Fruit fly (Drosophila melanogaster) whole organism, prepupa: ENCODE measurements around the gene Snapin.

ENCODE experiments used
- Blimp-1 ChIP-seq: fragments of 200-800 bp; sonication (Bioruptor generic); optimal IDR thresholded peaks from 3 replicates; lab custom pipeline; 2017; ENCODE audit warnings: missing biosample characterization, missing genetic modification characterization, mild to moderate bottlenecking, moderate library complexity, missing genetic modification reagents
- CG15336 ChIP-seq: fragments of 200-800 bp; sonication (Bioruptor generic); IDR thresholded peaks from 2 replicates; pipeline ENCODE4 v1.3.6; 2022; ENCODE audit warnings: missing biosample characterization, missing genetic modification characterization
- CG16779 ChIP-seq: fragments of 200-800 bp; sonication (Bioruptor generic); optimal IDR thresholded peaks from 3 replicates; lab custom pipeline; 2017; ENCODE audit warnings: missing biosample characterization, mild to moderate bottlenecking, missing genetic modification characterization
- CG31627 ChIP-seq: fragments of 200-800 bp; sonication (Bioruptor generic); optimal IDR thresholded peaks from 3 replicates; lab custom pipeline; 2016; ENCODE audit warnings: missing biosample characterization, missing genetic modification characterization
- CG32006 ChIP-seq: fragments of 200-800 bp; sonication (Bioruptor generic); optimal IDR thresholded peaks from 3 replicates; lab custom pipeline; 2017; ENCODE audit warnings: missing biosample characterization, mild to moderate bottlenecking, missing genetic modification characterization
- CG34406 ChIP-seq: fragments of 200-800 bp; sonication (Bioruptor generic); optimal IDR thresholded peaks from 3 replicates; lab custom pipeline; 2016; ENCODE audit warnings: missing biosample characterization, missing genetic modification characterization
- CG3919 ChIP-seq: fragments of 200-800 bp; sonication (Bioruptor generic); optimal IDR thresholded peaks from 3 replicates; lab custom pipeline; 2016; ENCODE audit warnings: missing biosample characterization, missing genetic modification characterization
- CG4318 ChIP-seq: fragments of 200-800 bp; sonication (Bioruptor generic); optimal IDR thresholded peaks from 3 replicates; lab custom pipeline; 2017; ENCODE audit warnings: missing biosample characterization, mild to moderate bottlenecking, missing genetic modification characterization
- CG6163 ChIP-seq: fragments of 200-800 bp; sonication (Bioruptor generic); IDR thresholded peaks from 3 replicates; pipeline ENCODE4 v1.3.6; 2022; ENCODE audit warnings: missing biosample characterization, missing genetic modification characterization
- CG6808 ChIP-seq: fragments of 200-800 bp; sonication (Bioruptor generic); optimal IDR thresholded peaks from 3 replicates; lab custom pipeline; 2017; ENCODE audit warnings: missing biosample characterization, missing genetic modification characterization, mild to moderate bottlenecking, moderate library complexity, missing genetic modification reagents
- CG6854 ChIP-seq: fragments of 200-800 bp; sonication (Bioruptor generic); optimal IDR thresholded peaks from 2 replicates; lab custom pipeline; 2017; ENCODE audit warnings: missing biosample characterization, mild to moderate bottlenecking, missing genetic modification characterization
- CG7368 ChIP-seq: fragments of 200-800 bp; sonication (Bioruptor generic); optimal IDR thresholded peaks from 3 replicates; lab custom pipeline; 2016; ENCODE audit warnings: missing biosample characterization, missing genetic modification characterization
- CG9139 ChIP-seq: fragments of 200-800 bp; sonication (Bioruptor generic); optimal IDR thresholded peaks from 3 replicates; lab custom pipeline; 2017; ENCODE audit warnings: missing biosample characterization, mild to moderate bottlenecking, missing genetic modification characterization
- Eip75B ChIP-seq: fragments of 200-800 bp; sonication (Bioruptor generic); optimal IDR thresholded peaks from 3 replicates; lab custom pipeline; 2016; ENCODE audit warnings: missing biosample characterization, missing genetic modification characterization
- Eip78C ChIP-seq: fragments of 200-800 bp; sonication (Bioruptor generic); peaks from one replicate; lab custom pipeline; 2016; ENCODE audit warnings: missing biosample characterization, missing genetic modification characterization
- Ets96B ChIP-seq: fragments of 200-800 bp; optimal IDR thresholded peaks from 2 replicates; lab custom pipeline; 2019; ENCODE audit warnings: missing biosample characterization, mild to moderate bottlenecking, missing genetic modification characterization, moderate library complexity
- Gug ChIP-seq: fragments of 200-800 bp; sonication (Bioruptor generic); IDR thresholded peaks from 2 replicates; pipeline ENCODE4 v1.3.6; 2022; ENCODE audit warnings: missing biosample characterization, missing genetic modification characterization
- Hr38 ChIP-seq: sonication (Bioruptor generic); optimal IDR thresholded peaks from 2 replicates; lab custom pipeline; 2016; ENCODE audit warnings: missing biosample characterization, missing genetic modification characterization
- Hr4 ChIP-seq: fragments of 200-800 bp; sonication (Bioruptor generic); optimal IDR thresholded peaks from 3 replicates; lab custom pipeline; 2016; ENCODE audit warnings: missing biosample characterization, missing genetic modification characterization
- Lpt ChIP-seq: fragments of 200-800 bp; sonication (Bioruptor generic); optimal IDR thresholded peaks from 3 replicates; lab custom pipeline; 2016; ENCODE audit warnings: missing biosample characterization, missing genetic modification characterization
- Sox14 ChIP-seq: fragments of 200-800 bp; sonication (Bioruptor generic); optimal IDR thresholded peaks from 3 replicates; lab custom pipeline; 2016; ENCODE audit warnings: missing biosample characterization, missing genetic modification characterization
- Sox15 ChIP-seq: fragments of 200-800 bp; sonication (Bioruptor generic); optimal IDR thresholded peaks from 3 replicates; lab custom pipeline; 2016; ENCODE audit warnings: missing biosample characterization, missing genetic modification characterization
- achi ChIP-seq: fragments of 200-800 bp; sonication (Bioruptor generic); optimal IDR thresholded peaks from 3 replicates; lab custom pipeline; 2016; ENCODE audit warnings: missing biosample characterization, missing genetic modification characterization
- cyc ChIP-seq: fragments of 200-800 bp; sonication (Bioruptor generic); optimal IDR thresholded peaks from 3 replicates; lab custom pipeline; 2016; ENCODE audit warnings: missing biosample characterization, missing genetic modification characterization
- dsx ChIP-seq: fragments of 200-800 bp; optimal IDR thresholded peaks from 3 replicates; lab custom pipeline; 2019; ENCODE audit warnings: missing biosample characterization, mild to moderate bottlenecking, missing genetic modification characterization, moderate library complexity; ENCODE audit not compliant: poor library complexity, severe bottlenecking
- eg ChIP-seq: fragments of 200-800 bp; sonication (Bioruptor generic); IDR thresholded peaks from 3 replicates; pipeline ENCODE4 v1.3.6; 2022; ENCODE audit warnings: missing biosample characterization, missing genetic modification characterization
- fd85E ChIP-seq: fragments of 200-800 bp; sonication (Bioruptor generic); optimal IDR thresholded peaks from 3 replicates; lab custom pipeline; 2016; ENCODE audit warnings: missing biosample characterization, missing genetic modification characterization
- lz ChIP-seq: fragments of 200-800 bp; sonication (Bioruptor generic); optimal IDR thresholded peaks from 3 replicates; lab custom pipeline; 2016; ENCODE audit warnings: missing biosample characterization, missing genetic modification characterization
- svp ChIP-seq: fragments of 200-800 bp; sonication (Bioruptor generic); peaks from one replicate; lab custom pipeline; 2016; ENCODE audit warnings: missing biosample characterization, missing genetic modification characterization
- topi ChIP-seq: fragments of 200-800 bp; sonication (Bioruptor generic); optimal IDR thresholded peaks from 3 replicates; lab custom pipeline; 2016; ENCODE audit warnings: missing biosample characterization, missing genetic modification characterization
- vri ChIP-seq: fragments of 200-800 bp; sonication (Bioruptor generic); optimal IDR thresholded peaks from 3 replicates; lab custom pipeline; 2016; ENCODE audit warnings: missing biosample characterization, mild to moderate bottlenecking, missing genetic modification characterization

The Snapin gene

DNA sequence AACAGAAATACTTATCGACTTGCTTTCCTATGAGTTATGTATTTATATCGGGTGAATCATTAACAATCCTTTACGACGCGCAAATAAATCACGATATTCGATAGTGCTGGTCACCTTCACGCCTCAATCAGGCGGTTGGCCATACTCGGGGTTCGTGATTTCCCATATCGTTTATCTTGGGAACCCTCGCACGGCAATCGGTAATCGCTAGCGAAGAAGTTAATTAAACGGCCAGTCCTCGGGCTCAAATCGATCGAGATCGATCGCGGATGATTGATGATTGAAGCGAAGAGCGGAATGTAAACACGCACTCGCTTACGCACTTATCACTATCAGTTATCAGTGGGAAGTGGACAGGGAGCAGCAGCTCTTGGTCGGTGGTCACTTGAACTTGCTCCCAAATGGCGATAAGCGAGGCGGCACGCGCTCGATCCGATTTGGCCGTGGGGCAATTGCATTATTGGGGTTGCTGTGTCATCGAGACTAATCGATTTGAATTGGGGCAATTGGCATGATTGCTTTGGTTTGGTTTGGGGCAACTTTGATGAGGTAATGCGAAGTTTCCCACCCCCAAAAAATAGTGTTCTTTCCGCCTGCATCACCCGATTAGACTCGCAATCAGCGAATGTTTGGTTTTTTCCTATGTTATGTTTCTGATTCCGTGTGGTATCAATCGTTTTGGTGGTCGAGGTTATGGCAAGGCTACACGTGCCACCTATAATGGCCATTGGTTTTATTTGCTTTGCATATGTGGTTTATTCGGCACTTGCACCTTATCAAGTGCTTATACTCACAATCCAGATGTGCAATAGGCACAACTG is 41.7 kb upstream of the Snapin start:
- TF ChIP-seq svp, result peak; percentile 91
- TF ChIP-seq Lpt (GFP tag; lab: Kevin White, UChicago), result no peak

DNA sequence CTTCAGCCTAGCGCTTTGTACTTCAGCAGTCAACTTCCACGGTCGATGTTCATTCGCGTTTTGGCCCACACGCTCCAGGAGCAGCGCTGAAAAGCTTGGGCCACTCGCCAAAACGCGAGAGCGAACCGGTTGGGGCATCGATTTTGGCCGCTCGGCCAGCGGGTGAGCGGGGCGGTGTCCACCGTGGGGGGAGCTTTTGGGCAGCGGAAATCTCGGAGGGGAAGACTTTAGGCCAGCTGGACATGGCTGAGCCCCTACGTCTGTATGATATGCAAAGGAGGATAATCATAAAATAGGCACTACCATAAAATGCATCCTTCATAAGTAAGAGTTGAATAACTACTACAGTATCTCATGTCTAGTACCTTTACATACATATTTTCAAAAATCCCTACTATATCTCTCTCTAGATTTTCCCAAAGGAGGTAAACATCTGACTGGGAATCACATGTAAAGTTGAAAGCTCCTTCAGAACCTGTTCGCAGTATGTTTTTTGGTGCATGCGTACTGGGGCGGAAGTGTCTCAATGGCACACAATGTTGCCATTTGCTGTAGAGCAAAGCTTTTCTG is 40.5 kb upstream of the Snapin start, which contains the start of gene Syt1:
Syt1 (minus strand) TSS at position 71 of the 570 bp plus-strand sequence.
- peak; percentile 28 for TF ChIP-seq svp
- no peak for TF ChIP-seq Eip75B (GFP tag; lab: Kevin White, UChicago)
- peak; percentile 28 for TF ChIP-seq dsx (GFP tag; lab: Kevin White, UChicago)
- TF ChIP-seq Hr4 (GFP tag; lab: Kevin White, UChicago), result peak; percentile 8
- no peak for TF ChIP-seq topi (GFP tag; lab: Kevin White, UChicago)
- TF ChIP-seq CG31627 (GFP tag; lab: Kevin White, UChicago), result no peak
- TF ChIP-seq Eip78C (GFP tag; lab: Kevin White, UChicago), result peak; percentile 66
- TF ChIP-seq CG6163, result peak; percentile 51; the same call in 1 of the 3 replicates
- peak; percentile 18; the same call in 1 of the 2 replicates for TF ChIP-seq CG15336 (GFP tag; lab: Robert Waterston, UW)
- TF ChIP-seq eg, result 0 out of 3 replicates have a peak, but pooled peaks have one; percentile 13

DNA sequence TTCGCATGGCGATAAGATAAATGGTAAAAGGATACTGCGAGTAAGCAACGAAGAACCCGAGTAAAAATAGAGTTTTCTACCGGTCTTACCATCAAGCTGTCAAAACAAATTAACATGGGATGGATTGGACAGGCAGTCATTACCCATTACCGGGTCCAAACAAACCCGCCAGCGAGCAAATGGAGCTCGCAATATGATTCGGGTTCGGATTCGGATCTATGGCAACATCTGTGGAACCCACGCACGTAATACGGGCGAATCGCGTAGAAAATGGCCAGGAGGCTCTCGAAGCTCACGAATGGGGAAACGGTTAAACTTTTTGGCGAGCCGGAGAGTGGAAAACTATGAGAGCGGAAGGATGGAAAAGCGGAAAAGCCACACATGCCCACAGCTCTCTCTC is 37.7 kb upstream of the Snapin start:
- no peak for TF ChIP-seq CG31627 (GFP tag; lab: Kevin White, UChicago)
- TF ChIP-seq fd85E (GFP tag; lab: Kevin White, UChicago), result no peak

DNA sequence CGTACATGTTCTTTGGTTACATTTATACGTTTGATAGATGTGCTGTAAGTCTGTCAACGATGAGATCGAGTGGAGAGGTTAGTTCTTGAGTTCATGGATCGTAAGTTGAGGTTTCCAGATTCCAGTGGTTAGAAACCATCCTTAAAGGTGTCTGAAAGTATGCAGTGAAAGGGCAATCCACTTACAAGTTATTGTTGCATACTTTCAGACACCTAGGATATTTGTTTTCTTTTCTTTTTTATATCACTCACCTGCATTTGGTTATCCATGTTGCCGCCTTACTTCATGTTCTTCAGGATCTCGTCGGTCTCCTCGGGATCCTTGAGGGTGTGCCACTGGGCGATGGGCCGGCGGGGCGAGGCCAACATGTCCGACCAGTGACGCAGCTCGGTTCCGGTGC is 23.3 kb upstream of the Snapin start:
- TF ChIP-seq Gug (GFP tag; lab: Robert Waterston, UW) (no peak), Hr4 (GFP tag; lab: Kevin White, UChicago) (no peak), CG6808 (GFP tag; lab: Kevin White, UChicago) (no peak), Blimp-1 (no peak), CG32006 (no peak), Hr38 (no peak), CG3919 (no peak), CG6854 (no peak), lz (no peak), topi (GFP tag; lab: Kevin White, UChicago) (no peak), achi (GFP tag; lab: Kevin White, UChicago) (no peak), Sox14 (GFP tag; lab: Kevin White, UChicago) (no peak), Sox15 (GFP tag; lab: Kevin White, UChicago) (no peak), Lpt (GFP tag; lab: Kevin White, UChicago) (no peak), CG9139 (GFP tag; lab: Kevin White, UChicago) (no peak), svp (no peak), cyc (GFP tag; lab: Kevin White, UChicago) (no peak), CG7368 (no peak)

DNA sequence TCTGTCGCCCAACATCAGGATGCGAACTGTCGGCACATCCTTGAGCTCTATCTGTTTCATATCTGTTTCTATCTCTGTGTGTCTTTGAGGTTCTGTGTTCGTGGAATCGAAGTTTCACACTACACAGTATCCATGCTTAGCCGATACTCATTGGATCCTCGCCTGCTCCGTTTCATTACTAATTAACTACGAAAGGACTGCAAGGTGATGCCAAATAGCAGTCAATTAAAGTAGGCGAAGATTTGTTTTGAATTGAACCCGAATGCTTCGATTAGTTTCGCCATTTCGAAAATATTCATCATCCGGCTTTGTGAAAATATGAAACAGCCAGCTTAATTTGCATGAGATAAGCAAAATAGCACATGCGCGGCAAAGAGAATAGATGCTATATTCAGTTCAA is 12.2 kb upstream of the Snapin start, which contains the start of gene CG15399:
CG15399 (minus strand) TSS at position 101 of the 400 bp plus-strand sequence.
- TF ChIP-seq CG4318 (no peak), CG34406 (GFP tag; lab: Kevin White, UChicago) (no peak), Ets96B (tag; lab: Kevin White, UChicago) (no peak), CG7368 (no peak), svp (no peak), CG16779 (tag; lab: Kevin White, UChicago) (no peak), vri (GFP tag; lab: Kevin White, UChicago) (no peak), achi (GFP tag; lab: Kevin White, UChicago) (no peak), CG31627 (GFP tag; lab: Kevin White, UChicago) (no peak), Lpt (GFP tag; lab: Kevin White, UChicago) (no peak)
